Fruit fly (Drosophila melanogaster) whole organism, embryonic: ENCODE measurements around the gene CG15330.

ENCODE experiments used
- B-H2 ChIP-seq: fragments of 200-800 bp; sonication (Bioruptor generic); optimal IDR thresholded peaks from 2 replicates; lab custom pipeline; 2018; ENCODE audit warnings: missing biosample characterization, mild to moderate bottlenecking, missing genetic modification characterization
- CG10267 ChIP-seq: fragments of 200-800 bp; sonication (Bioruptor generic); optimal IDR thresholded peaks from 2 replicates; lab custom pipeline; 2018; ENCODE audit warnings: missing biosample characterization, mild to moderate bottlenecking, missing genetic modification characterization, moderate library complexity
- CG10274 ChIP-seq: fragments of 200-800 bp; sonication (Bioruptor generic); optimal IDR thresholded peaks from 3 replicates; lab custom pipeline; 2017; ENCODE audit warnings: missing biosample characterization, mild to moderate bottlenecking, missing genetic modification characterization
- CG10979 ChIP-seq: fragments of 200-800 bp; sonication (Bioruptor generic); optimal IDR thresholded peaks from 2 replicates; lab custom pipeline; 2018; ENCODE audit warnings: missing biosample characterization, mild to moderate bottlenecking, missing genetic modification characterization, moderate library complexity
- CG12942 ChIP-seq: fragments of 200-800 bp; sonication (Bioruptor generic); optimal IDR thresholded peaks from 3 replicates; lab custom pipeline; 2016; ENCODE audit warnings: missing biosample characterization, missing genetic modification characterization
- CG14441 ChIP-seq: fragments of 200-800 bp; sonication (Bioruptor generic); IDR thresholded peaks from 2 replicates; pipeline ENCODE4 v1.3.6; 2022; ENCODE audit warnings: missing biosample characterization, missing genetic modification characterization
- CG14667 ChIP-seq: fragments of 200-800 bp; sonication (Bioruptor generic); IDR thresholded peaks from 2 replicates; pipeline ENCODE4 v1.3.6; 2022; ENCODE audit warnings: missing biosample characterization, missing genetic modification characterization
- CG17802 ChIP-seq: fragments of 200-800 bp; sonication (Bioruptor generic); optimal IDR thresholded peaks from 2 replicates; lab custom pipeline; 2018; ENCODE audit warnings: missing biosample characterization, mild to moderate bottlenecking, missing genetic modification characterization, moderate library complexity
- CG1832 ChIP-seq: fragments of 200-800 bp; sonication (Bioruptor generic); optimal IDR thresholded peaks from 2 replicates; lab custom pipeline; 2017; ENCODE audit warnings: missing biosample characterization, mild to moderate bottlenecking, missing genetic modification characterization, inconsistent platforms
- CG30431 ChIP-seq: fragments of 200-800 bp; sonication (Bioruptor generic); optimal IDR thresholded peaks from 2 replicates; lab custom pipeline; 2017; ENCODE audit warnings: missing biosample characterization, missing genetic modification characterization
- CG34376 ChIP-seq: fragments of 200-800 bp; sonication (Bioruptor generic); optimal IDR thresholded peaks from 2 replicates; lab custom pipeline; 2018; ENCODE audit warnings: missing biosample characterization, mild to moderate bottlenecking, missing genetic modification characterization
- CG5180 ChIP-seq: fragments of 200-800 bp; sonication (Bioruptor generic); optimal IDR thresholded peaks from 3 replicates; lab custom pipeline; 2017; ENCODE audit warnings: missing biosample characterization, missing genetic modification characterization, mild to moderate bottlenecking, moderate library complexity, missing genetic modification reagents
- CG6654 ChIP-seq: fragments of 200-800 bp; sonication (Bioruptor generic); optimal IDR thresholded peaks from 2 replicates; lab custom pipeline; 2017; ENCODE audit warnings: missing biosample characterization, mild to moderate bottlenecking, missing genetic modification characterization
- CG6765 ChIP-seq: fragments of 200-800 bp; sonication (Bioruptor generic); optimal IDR thresholded peaks from 3 replicates; lab custom pipeline; 2017; ENCODE audit warnings: missing biosample characterization, mild to moderate bottlenecking, missing genetic modification characterization
- CG7372 ChIP-seq: fragments of 200-800 bp; sonication (Bioruptor generic); IDR thresholded peaks from 2 replicates; pipeline ENCODE4 v1.3.6; 2022; ENCODE audit warnings: missing biosample characterization, missing genetic modification characterization
- Camta ChIP-seq: fragments of 200-800 bp; sonication (Bioruptor generic); optimal IDR thresholded peaks from 2 replicates; lab custom pipeline; 2016; ENCODE audit warnings: missing biosample characterization, missing genetic modification characterization
- Dbx ChIP-seq: fragments of 200-800 bp; sonication (Bioruptor generic); IDR thresholded peaks from 3 replicates; pipeline ENCODE4 v1.3.6; 2022; ENCODE audit warnings: missing biosample characterization, missing genetic modification characterization
- Ets97D ChIP-seq: fragments of 200-800 bp; sonication (Bioruptor generic); optimal IDR thresholded peaks from 3 replicates; lab custom pipeline; 2016; ENCODE audit warnings: missing biosample characterization, missing genetic modification characterization
- Fer2 ChIP-seq: fragments of 200-800 bp; sonication (Bioruptor generic); optimal IDR thresholded peaks from 2 replicates; lab custom pipeline; 2018; ENCODE audit warnings: missing biosample characterization, mild to moderate bottlenecking, missing genetic modification characterization, moderate library complexity
- GATAe ChIP-seq: fragments of 200-800 bp; sonication (Bioruptor generic); conservative IDR thresholded peaks from 2 replicates; pipeline ENCODE4 v1.3.6; 2022; ENCODE audit warnings: missing biosample characterization, missing genetic modification characterization
- HHEX ChIP-seq: fragments of 200-800 bp; sonication (Bioruptor generic); optimal IDR thresholded peaks from 3 replicates; lab custom pipeline; 2017; ENCODE audit warnings: missing biosample characterization, mild to moderate bottlenecking, missing genetic modification characterization, missing genetic modification reagents
- Hand ChIP-seq: fragments of 200-800 bp; sonication (Bioruptor generic); optimal IDR thresholded peaks from 2 replicates; lab custom pipeline; 2017; ENCODE audit warnings: mild to moderate bottlenecking, missing biosample characterization, missing genetic modification reagents, missing genetic modification characterization
- Mrtf ChIP-seq: fragments of 200-800 bp; sonication (Bioruptor generic); IDR thresholded peaks from 3 replicates; pipeline ENCODE4 v1.3.6; 2022; ENCODE audit warnings: missing biosample characterization, missing genetic modification characterization
- NFAT ChIP-seq: fragments of 200-800 bp; sonication (Bioruptor generic); IDR thresholded peaks from 2 replicates; pipeline ENCODE4 v1.3.6; 2022; ENCODE audit warnings: missing biosample characterization, missing genetic modification characterization
- PHDP ChIP-seq: fragments of 200-800 bp; sonication (Bioruptor generic); optimal IDR thresholded peaks from 3 replicates; lab custom pipeline; 2018; ENCODE audit warnings: missing biosample characterization, mild to moderate bottlenecking, missing genetic modification characterization, moderate library complexity
- Rfx ChIP-seq: fragments of 200-800 bp; sonication (Bioruptor generic); IDR thresholded peaks from 2 replicates; pipeline ENCODE4 v1.3.6; 2022; ENCODE audit warnings: missing biosample characterization, missing genetic modification characterization
- Stat92E ChIP-seq, 3 experiments: fragments of >200 bp in 2 of 3; fragments of 200-800 bp in 1 of 3; sonication (Bioruptor generic) in 1 of 3; optimal IDR thresholded peaks; 2 replicates each; lab custom pipeline; 2017 to 2019; ENCODE audit warnings: missing biosample characterization in 3 of 3, missing genetic modification characterization in 3 of 3, mild to moderate bottlenecking in 1 of 3, moderate library complexity in 1 of 3
- YL-1 ChIP-seq: fragments of 200-800 bp; sonication (Bioruptor generic); optimal IDR thresholded peaks from 3 replicates; lab custom pipeline; 2017; ENCODE audit warnings: missing biosample characterization, mild to moderate bottlenecking, missing genetic modification characterization
- dmrt11E ChIP-seq: fragments of 200-800 bp; sonication (Bioruptor generic); optimal IDR thresholded peaks from 3 replicates; lab custom pipeline; 2018; ENCODE audit warnings: missing biosample characterization, mild to moderate bottlenecking, missing genetic modification characterization, moderate library complexity
- dysf ChIP-seq: fragments of 200-800 bp; sonication (Bioruptor generic); IDR thresholded peaks from 3 replicates; pipeline ENCODE4 v1.3.6; 2022; ENCODE audit warnings: missing biosample characterization, missing genetic modification characterization
- fru ChIP-seq: fragments of >200 bp; optimal IDR thresholded peaks from 2 replicates; lab custom pipeline; 2017
- ftz-f1 ChIP-seq: fragments of 200-800 bp; sonication (Bioruptor generic); optimal IDR thresholded peaks from 2 replicates; lab custom pipeline; 2016; ENCODE audit warnings: missing biosample characterization, missing genetic modification characterization
- gce ChIP-seq: fragments of 200-800 bp; sonication (Bioruptor generic); IDR thresholded peaks from 3 replicates; pipeline ENCODE4 v1.3.6; 2022; ENCODE audit warnings: missing biosample characterization, missing genetic modification characterization
- ham ChIP-seq: fragments of 200-800 bp; sonication (Bioruptor generic); IDR thresholded peaks from 2 replicates; pipeline ENCODE4 v1.3.6; 2022; ENCODE audit warnings: missing biosample characterization, missing genetic modification characterization
- inv ChIP-seq: fragments of 200-800 bp; sonication (Bioruptor generic); IDR thresholded peaks from 2 replicates; pipeline ENCODE4 v1.3.6; 2022; ENCODE audit warnings: missing biosample characterization, missing genetic modification characterization; ENCODE audit not compliant: partially characterized antibody
- jigr1 ChIP-seq: fragments of 200-800 bp; sonication (Bioruptor generic); IDR thresholded peaks from 3 replicates; pipeline ENCODE4 v1.3.6; 2022; ENCODE audit warnings: missing biosample characterization, missing genetic modification characterization
- lab ChIP-seq: fragments of 200-800 bp; sonication (Bioruptor generic); optimal IDR thresholded peaks from 3 replicates; lab custom pipeline; 2017; ENCODE audit warnings: missing biosample characterization, missing genetic modification characterization, mild to moderate bottlenecking, moderate library complexity, missing genetic modification reagents
- lmd ChIP-seq: fragments of 200-800 bp; sonication (Bioruptor generic); IDR thresholded peaks from 2 replicates; pipeline ENCODE4 v1.3.6; 2022; ENCODE audit warnings: missing biosample characterization, missing genetic modification characterization
- oc ChIP-seq: fragments of 200-800 bp; sonication (Bioruptor generic); optimal IDR thresholded peaks from 2 replicates; lab custom pipeline; 2018; ENCODE audit warnings: missing biosample characterization, mild to moderate bottlenecking, missing genetic modification characterization, moderate library complexity
- p53 ChIP-seq: fragments of 200-800 bp; sonication (Bioruptor generic); optimal IDR thresholded peaks from 2 replicates; lab custom pipeline; 2016; ENCODE audit warnings: missing biosample characterization, missing genetic modification characterization
- phol ChIP-seq: fragments of 200-800 bp; sonication (Bioruptor generic); optimal IDR thresholded peaks from 3 replicates; lab custom pipeline; 2018; ENCODE audit warnings: missing biosample characterization, mild to moderate bottlenecking, missing genetic modification characterization, moderate library complexity
- sim ChIP-seq: fragments of 200-800 bp; sonication (Bioruptor generic); IDR thresholded peaks from 2 replicates; pipeline ENCODE4 v1.3.6; 2022; ENCODE audit warnings: missing biosample characterization, missing genetic modification characterization
- tio ChIP-seq: fragments of 200-800 bp; sonication (Bioruptor generic); optimal IDR thresholded peaks from 2 replicates; lab custom pipeline; 2017; ENCODE audit warnings: missing biosample characterization, missing genetic modification characterization, inconsistent platforms
- tll ChIP-seq, 2 experiments: fragments of 200-800 bp in 1 of 2; fragments of >200 bp in 1 of 2; sonication (Bioruptor generic) in 1 of 2; optimal IDR thresholded peaks; 2 replicates each; lab custom pipeline; 2017 to 2019; ENCODE audit warnings: missing biosample characterization in 2 of 2, missing genetic modification characterization in 2 of 2, mild to moderate bottlenecking in 1 of 2, moderate library complexity in 1 of 2
- tna ChIP-seq: fragments of 200-800 bp; sonication (Bioruptor generic); IDR thresholded peaks from 2 replicates; pipeline ENCODE4 v1.3.6; 2022; ENCODE audit warnings: missing biosample characterization, missing genetic modification characterization; ENCODE audit not compliant: partially characterized antibody
- tup ChIP-seq: fragments of 200-800 bp; sonication (Bioruptor generic); optimal IDR thresholded peaks from 2 replicates; lab custom pipeline; 2016; ENCODE audit warnings: missing biosample characterization, mild to moderate bottlenecking, missing genetic modification characterization, moderate library complexity
- vfl ChIP-seq: fragments of 200-800 bp; sonication (Bioruptor generic); optimal IDR thresholded peaks from 2 replicates; lab custom pipeline; 2016; ENCODE audit warnings: missing biosample characterization, missing genetic modification characterization
- vvl ChIP-seq: fragments of 200-800 bp; sonication (Bioruptor generic); IDR thresholded peaks from 2 replicates; pipeline ENCODE4 v1.3.6; 2022; ENCODE audit warnings: missing biosample characterization, missing genetic modification characterization
- wor ChIP-seq: fragments of 200-800 bp; sonication (Bioruptor generic); IDR thresholded peaks from 2 replicates; pipeline ENCODE4 v1.3.6; 2022; ENCODE audit warnings: missing biosample characterization, missing genetic modification characterization

The CG15330 gene

dm6 chrX:7920081-7920688 lies 35.7 kb upstream of the CG15330 start, which contains the start of the genes hdm and Ykt6 (continued):
- TF ChIP-seq vvl (peak; percentile 92), dysf (GFP tag; lab: Robert Waterston, UW) (peak; percentile 76; the same call in 1 of the 3 replicates), Fer2 (peak; percentile 39), tll (GFP tag; optimal IDR thresholded peaks at IDR 0.05; lab: Kevin White, UChicago) (no peak), CG1832 (GFP tag; lab: Kevin White, UChicago) (no peak), Hand (GFP tag; lab: Kevin White, UChicago) (no peak), Camta (GFP tag; lab: Kevin White, UChicago) (peak; percentile 79), CG14441 (GFP tag; lab: Robert Waterston, UW) (peak; percentile 84), NFAT (GFP tag; lab: Robert Waterston, UW) (peak; percentile 79; the same call in 1 of the 2 replicates), p53 (GFP tag; lab: Kevin White, UChicago) (peak; percentile 51), CG30431 (peak; percentile 42), CG14667 (GFP tag; lab: Robert Waterston, UW) (peak; percentile 71), CG10267 (tag; lab: Kevin White, UChicago) (peak; percentile 76), Ets97D (GFP tag; lab: Kevin White, UChicago) (peak; percentile 73), Stat92E (GFP tag; optimal IDR thresholded peaks at IDR 0.05; lab: Kevin White, UChicago) (peak in 1 of 3 experiments; percentile 10), tup (GFP tag; lab: Kevin White, UChicago) (peak; percentile 60), CG12942 (GFP tag; lab: Kevin White, UChicago) (peak; percentile 80), tio (GFP tag; lab: Kevin White, UChicago) (no peak), lab (GFP tag; lab: Kevin White, UChicago) (no peak), CG6654 (no peak), phol (tag; lab: Kevin White, UChicago) (peak; percentile 77), PHDP (tag; lab: Kevin White, UChicago) (peak; percentile 72), vfl (GFP tag; lab: Kevin White, UChicago) (peak; percentile 37), CG10979 (tag; lab: Kevin White, UChicago) (peak; percentile 66), Dbx (GFP tag; lab: Robert Waterston, UW) (peak; percentile 87), wor (GFP tag; lab: Robert Waterston, UW) (peak; percentile 62), YL-1 (GFP tag; lab: Kevin White, UChicago) (peak; percentile 57), ham (no peak), ftz-f1 (GFP tag; lab: Kevin White, UChicago) (no peak), HHEX (GFP tag; lab: Kevin White, UChicago) (no peak), CG7372 (GFP tag; lab: Robert Waterston, UW) (peak; percentile 79), CG5180 (peak; percentile 21), Mrtf (GFP tag; lab: Robert Waterston, UW) (peak; percentile 65; the same call in 2 of the 3 replicates), CG10274 (GFP tag; lab: Kevin White, UChicago) (no peak), Rfx (GFP tag; lab: Robert Waterston, UW) (peak; percentile 88), jigr1 (GFP tag; lab: Robert Waterston, UW) (0 out of 3 replicates have a peak, but pooled peaks have one; percentile 20), tna (GFP tag; lab: Robert Waterston, UW) (peak; percentile 91), sim (GFP tag; lab: Robert Waterston, UW) (peak; percentile 73), oc (no peak), CG6765 (GFP tag; lab: Kevin White, UChicago) (peak; percentile 37), fru (lab: Kevin White, UChicago) (no peak), B-H2 (GFP tag; lab: Kevin White, UChicago) (peak; percentile 83), CG17802 (peak; percentile 17), lmd (no peak; the same call in none of the 2 replicates), gce (GFP tag; lab: Robert Waterston, UW) (no peak), CG34376 (GFP tag; lab: Kevin White, UChicago) (peak; percentile 62), GATAe (GFP tag; lab: Robert Waterston, UW) (no peak), dmrt11E (tag; lab: Kevin White, UChicago) (peak; percentile 74), inv (GFP tag; lab: Robert Waterston, UW) (peak; percentile 92)
